Worm (Caenorhabditis elegans): ENCODE data around the gene F08H9.3.

Gene F08H9.3

DNA sequence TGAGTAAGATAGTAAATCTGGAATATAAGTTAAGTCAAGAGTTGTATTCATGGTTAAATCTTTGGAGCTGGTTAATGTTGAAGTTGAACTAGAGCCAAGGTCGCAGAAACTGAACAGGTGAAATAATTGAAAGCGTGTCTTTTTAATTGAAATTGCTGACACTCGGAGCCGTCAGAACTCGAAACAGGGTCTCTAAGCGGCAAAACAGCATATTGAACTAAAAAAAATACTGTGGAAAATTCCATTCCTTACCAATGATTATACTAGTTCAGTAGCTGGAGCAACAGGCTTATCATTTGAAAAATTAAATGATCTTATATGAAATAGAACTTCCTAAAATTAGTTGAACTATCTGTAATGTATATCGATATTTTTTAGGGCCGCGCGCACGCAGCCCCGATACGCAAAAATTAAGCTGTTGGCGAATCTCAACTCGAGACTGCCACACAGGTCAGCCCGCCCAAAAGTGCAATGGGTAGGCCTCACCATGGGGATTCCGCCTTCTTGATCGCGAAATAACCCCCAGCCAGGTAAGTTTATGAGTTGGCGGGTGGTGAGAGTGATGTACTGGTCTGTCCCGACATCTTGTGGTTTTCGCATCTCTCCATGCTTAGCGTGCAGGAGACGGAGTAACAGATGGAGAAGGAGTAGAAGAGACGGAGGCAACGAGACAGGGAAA, 5.2 kb upstream of the F08H9.3 start, which contains the start of gene srz-97:
Gene srz-97, minus strand, starts transcription at position 51 of the 679 bp plus-strand sequence.
- no peak for TF ChIP-seq W03F9.2 (tag; optimal IDR thresholded peaks at IDR 0.05)
- TF ChIP-seq him-1 (tag; optimal IDR thresholded peaks at IDR 0.05), result no peak
- no peak for TF ChIP-seq dao-5 (tag; optimal IDR thresholded peaks at IDR 0.05)

DNA sequence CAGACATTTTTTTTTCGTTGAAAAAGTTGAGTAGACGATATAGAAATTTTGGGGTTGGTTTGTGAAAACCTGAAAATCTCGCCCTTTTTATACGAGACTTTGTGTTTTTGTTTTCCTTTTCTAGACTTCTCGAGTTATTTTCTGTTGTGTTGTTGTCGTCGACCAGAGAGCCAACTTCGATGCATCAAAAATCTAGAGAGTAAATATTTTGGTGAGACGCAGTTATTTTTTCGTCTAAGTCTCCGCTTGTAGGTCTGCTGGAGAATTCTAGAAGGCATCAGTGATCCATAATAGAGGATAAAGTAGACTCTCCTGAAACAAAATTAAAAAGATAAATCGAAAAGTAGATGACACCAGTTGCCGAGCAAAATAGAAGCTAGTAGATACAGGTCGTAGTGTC, 1.2 kb upstream of the F08H9.3 start, which contains the start of gene F08H9.4:
Gene F08H9.4, minus strand, starts transcription at position 61 of the 400 bp plus-strand sequence.
- no peak for TF ChIP-seq W03F9.2 (tag; optimal IDR thresholded peaks at IDR 0.05)
- TF ChIP-seq him-1 (tag; optimal IDR thresholded peaks at IDR 0.05), result no peak
- no peak for TF ChIP-seq dao-5 (tag; optimal IDR thresholded peaks at IDR 0.05)

DNA sequence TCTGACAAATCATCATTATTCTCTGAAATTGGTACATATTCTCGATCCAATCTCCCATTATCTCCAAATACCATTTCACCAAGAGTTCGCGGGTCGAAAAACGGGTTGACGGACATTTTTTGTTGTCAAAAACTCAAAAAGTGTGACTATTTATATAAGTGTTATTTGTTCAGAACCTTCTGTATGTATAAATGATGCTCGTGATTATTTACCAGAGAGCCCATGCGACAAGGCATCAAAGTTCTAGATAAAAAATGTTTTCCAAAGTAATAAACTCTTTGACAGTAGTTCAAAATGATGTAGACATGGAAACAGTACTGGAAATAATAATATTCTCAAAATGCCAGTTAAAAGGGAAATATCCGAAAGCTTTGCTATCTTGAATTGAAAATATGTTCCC, 485 bp downstream of the F08H9.3 start:
- TF ChIP-seq W03F9.2 (tag; optimal IDR thresholded peaks at IDR 0.05) (no peak), dao-5 (tag; optimal IDR thresholded peaks at IDR 0.05) (no peak)

DNA sequence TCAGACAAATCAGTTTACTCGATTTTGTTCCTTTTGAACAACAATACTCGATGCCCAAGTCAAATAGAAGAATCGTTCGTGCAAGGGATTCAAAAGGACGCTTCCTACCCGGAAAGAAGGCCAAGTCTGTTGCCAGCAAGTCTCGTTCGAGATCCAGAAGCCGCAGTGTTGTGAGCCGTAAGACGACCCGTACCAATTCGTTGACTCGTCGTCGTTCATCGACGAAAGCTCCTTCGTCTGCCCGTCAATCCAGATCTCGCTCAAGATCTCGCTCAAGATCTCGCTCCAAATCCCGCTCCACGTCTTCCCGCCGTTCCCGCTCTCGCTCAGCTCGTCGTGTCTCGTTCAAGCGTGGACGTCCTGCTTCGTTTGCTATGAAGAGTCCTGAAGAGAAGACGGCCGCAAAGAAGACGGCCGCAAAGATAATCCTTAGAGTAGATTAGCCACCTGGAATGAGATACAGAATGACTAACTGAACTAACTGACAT, 2.5 kb downstream of the F08H9.3 start, which contains the start of gene F08H9.2:
Gene F08H9.2, plus strand, starts transcription at position 51 of the 488 bp plus-strand sequence.
- TF ChIP-seq W03F9.2 (tag; optimal IDR thresholded peaks at IDR 0.05), result no peak

DNA sequence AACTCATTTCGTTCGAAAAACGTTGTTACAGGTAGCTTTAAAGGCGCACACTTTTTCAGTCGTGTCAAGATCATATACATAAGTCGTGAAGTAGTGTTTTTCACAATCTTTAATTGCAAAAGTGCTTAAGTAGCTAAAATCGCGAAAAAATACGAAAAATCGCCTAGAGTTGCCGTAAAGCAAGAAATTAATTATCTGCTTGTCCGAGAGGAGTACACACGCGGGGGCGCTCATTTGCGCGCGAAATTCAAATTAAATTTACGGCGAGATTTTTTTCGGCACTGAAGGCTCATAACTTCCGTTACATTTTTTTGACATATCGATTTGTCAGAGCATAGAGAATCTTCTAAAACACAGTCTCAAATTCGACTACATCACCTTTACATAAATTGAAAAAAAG, 3.0 kb downstream of the F08H9.3 start:
- TF ChIP-seq dao-5 (tag; optimal IDR thresholded peaks at IDR 0.05), result no peak
- no peak for TF ChIP-seq W03F9.2 (tag; optimal IDR thresholded peaks at IDR 0.05)
- TF ChIP-seq him-1 (tag; optimal IDR thresholded peaks at IDR 0.05), result no peak

DNA sequence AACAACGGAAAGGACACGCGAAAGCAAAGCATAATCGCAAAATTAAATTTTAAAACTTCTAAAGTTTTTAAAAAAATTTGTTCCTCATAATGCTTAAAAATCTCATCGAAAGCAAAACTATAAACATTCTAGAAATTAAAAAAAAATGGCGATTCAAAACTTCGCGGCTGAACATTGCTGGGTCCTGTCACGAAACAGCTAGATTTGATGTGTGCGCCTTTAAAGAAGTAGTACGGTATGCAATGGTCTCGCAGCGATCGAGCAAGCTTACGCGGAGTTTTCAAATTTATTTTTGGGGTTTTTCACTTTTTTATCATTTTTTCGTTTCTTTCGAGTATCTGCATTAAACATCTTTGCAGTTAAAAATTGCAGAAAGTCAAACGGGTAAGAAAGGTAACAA, 6.1 kb downstream of the F08H9.3 start, which contains the start of gene coh-3:
Gene coh-3, plus strand, starts transcription at position 353 of the 400 bp plus-strand sequence.
- TF ChIP-seq W03F9.2 (tag; optimal IDR thresholded peaks at IDR 0.05), result peak; percentile 48
- no peak for TF ChIP-seq dao-5 (tag; optimal IDR thresholded peaks at IDR 0.05)

DNA sequence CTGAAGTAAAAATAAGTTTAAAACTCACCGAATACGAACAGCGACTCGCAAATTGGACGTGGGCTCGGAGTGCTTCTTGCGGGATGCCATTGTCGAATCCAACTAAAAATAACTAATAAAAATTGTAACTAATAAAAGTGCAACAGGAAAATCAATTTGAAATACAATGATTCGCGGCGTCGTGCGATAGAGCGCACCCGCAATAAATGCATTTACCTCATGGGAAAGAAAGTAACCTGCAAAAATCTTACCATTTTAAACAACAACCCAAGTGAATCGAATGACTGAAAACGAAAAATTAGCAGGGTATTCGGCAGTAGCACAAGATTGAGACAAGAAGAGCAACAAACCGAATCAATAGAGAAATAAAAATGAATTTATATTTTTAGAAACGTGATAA, 6.5 kb downstream of the F08H9.3 start, which contains the start of gene bmk-1:
Gene bmk-1, minus strand, starts transcription at position 359 of the 400 bp plus-strand sequence.
- TF ChIP-seq dao-5 (tag; optimal IDR thresholded peaks at IDR 0.05) (no peak), W03F9.2 (tag; optimal IDR thresholded peaks at IDR 0.05) (no peak), him-1 (tag; optimal IDR thresholded peaks at IDR 0.05) (no peak)

DNA sequence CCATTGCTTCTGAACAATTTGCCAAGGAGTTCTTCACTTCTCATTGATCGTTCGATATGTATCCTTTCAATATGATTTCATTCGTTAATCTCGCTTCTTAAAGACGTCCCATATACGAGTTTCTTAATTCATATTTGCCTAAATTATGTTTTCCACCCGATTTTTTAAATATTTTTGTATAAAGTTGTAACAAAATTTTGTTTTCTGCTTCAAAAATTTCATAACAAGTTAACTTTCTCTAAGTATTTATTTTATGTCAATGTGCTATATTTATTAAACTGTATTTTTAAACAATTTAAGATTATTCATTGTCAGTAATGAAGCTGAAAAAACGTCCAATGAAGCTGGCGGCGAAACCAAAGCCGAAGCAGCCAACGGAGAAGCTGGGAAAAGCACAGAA, 13.7 kb downstream of the F08H9.3 start, which contains the start of gene F23B12.7:
Gene F23B12.7, plus strand, starts transcription at position 301 of the 400 bp plus-strand sequence.
- TF ChIP-seq him-1 (tag; optimal IDR thresholded peaks at IDR 0.05) (no peak), W03F9.2 (tag; optimal IDR thresholded peaks at IDR 0.05) (no peak), dao-5 (tag; optimal IDR thresholded peaks at IDR 0.05) (no peak)

DNA sequence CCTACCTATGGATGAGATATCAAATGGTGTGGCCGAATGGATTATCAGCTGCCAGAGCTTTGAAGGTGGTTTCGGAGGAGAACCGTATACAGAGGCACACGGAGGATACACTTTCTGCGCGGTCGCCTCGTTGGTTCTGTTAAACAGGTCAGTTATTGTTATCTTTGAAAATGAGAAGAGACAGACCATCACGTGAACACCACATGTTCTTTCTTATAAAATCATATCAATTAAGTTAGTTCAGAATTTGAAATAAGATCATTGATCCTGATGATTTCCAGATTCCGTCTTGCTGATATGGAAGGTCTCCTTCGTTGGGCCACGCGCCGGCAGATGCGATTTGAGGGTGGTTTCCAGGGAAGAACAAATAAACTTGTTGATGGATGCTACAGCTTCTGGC, 14.5 kb downstream of the F08H9.3 start:
- TF ChIP-seq him-1 (tag; optimal IDR thresholded peaks at IDR 0.05), result no peak
- TF ChIP-seq W03F9.2 (tag; optimal IDR thresholded peaks at IDR 0.05), result no peak
- TF ChIP-seq dao-5 (tag; optimal IDR thresholded peaks at IDR 0.05), result no peak

DNA sequence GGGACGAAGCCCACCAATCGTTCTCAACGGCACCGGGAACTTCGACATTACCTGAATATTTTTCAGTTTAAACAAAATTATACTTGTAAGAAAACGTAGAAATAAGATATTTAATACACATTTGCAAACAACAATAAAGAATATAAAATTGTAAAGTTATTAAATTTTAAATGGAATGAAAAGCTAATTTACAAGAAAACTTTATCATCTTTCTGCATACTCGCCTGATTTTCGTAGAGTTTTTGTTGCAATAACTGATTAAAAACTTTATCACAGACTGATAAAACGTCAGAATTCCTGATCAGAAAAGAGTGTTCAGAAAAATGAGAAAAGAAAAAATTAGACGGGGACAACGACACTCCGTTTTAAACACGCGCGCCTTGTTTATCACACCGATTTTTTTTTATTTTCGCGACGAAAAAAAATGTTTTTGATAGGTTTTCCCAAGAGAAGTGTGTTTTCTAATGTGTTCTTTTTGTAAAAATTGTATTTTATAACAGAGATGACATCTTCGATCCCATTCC, 15.8 kb downstream of the F08H9.3 start, which contains the start of the genes dlat-1 and fntb-1:
Gene dlat-1, minus strand, starts transcription at position 51 of the 524 bp plus-strand sequence.
Gene fntb-1, plus strand, starts transcription at position 412 of the 524 bp plus-strand sequence.
- TF ChIP-seq him-1 (tag; optimal IDR thresholded peaks at IDR 0.05), result no peak
- no peak for TF ChIP-seq W03F9.2 (tag; optimal IDR thresholded peaks at IDR 0.05)
- TF ChIP-seq dao-5 (tag; optimal IDR thresholded peaks at IDR 0.05), result no peak

DNA sequence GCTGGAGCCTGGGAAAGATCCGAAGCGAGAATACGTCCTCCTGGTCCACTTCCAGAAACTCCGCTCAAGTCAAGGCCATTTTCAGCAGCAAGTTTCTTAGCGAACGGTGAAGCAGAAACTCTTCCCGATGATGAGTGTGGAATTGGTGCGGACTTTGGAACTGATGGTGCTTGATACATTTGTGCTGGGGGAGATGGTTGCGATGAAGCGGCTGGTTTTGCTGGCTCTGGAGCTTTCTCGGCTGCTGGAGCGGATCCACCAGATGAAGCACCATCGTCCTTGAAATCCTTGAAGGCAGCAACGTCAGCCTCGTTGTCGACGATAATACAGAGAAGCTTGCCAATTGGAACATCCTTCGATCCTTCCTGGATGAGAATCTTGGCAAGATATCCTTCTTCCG, 16.7 kb downstream of the F08H9.3 start:
- TF ChIP-seq him-1 (tag; optimal IDR thresholded peaks at IDR 0.05) (no peak), W03F9.2 (tag; optimal IDR thresholded peaks at IDR 0.05) (no peak), dao-5 (tag; optimal IDR thresholded peaks at IDR 0.05) (no peak)

DNA sequence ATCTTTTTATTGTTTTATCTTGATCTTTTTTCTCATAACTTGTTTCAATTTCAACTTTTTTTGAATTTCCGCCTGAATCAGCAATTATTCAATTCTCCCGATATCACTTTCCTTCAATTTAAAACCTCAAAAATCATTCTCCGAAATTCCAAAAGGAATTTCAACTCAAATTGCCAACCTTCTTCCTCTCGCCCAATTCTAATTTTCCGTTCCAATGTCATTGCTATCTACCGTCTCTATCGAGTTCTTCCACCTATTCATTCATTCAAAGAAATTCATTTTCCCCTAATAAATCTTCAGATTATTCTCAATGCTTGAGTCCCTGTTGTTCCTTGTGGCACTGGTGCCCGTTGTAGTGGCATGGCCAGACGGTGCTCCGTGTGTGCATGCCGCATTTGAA, 22.3 kb downstream of the F08H9.3 start, which contains the start of gene F23B12.4:
Gene F23B12.4, plus strand, starts transcription at position 301 of the 400 bp plus-strand sequence.
- no peak for TF ChIP-seq dao-5 (tag; optimal IDR thresholded peaks at IDR 0.05)
- TF ChIP-seq W03F9.2 (tag; optimal IDR thresholded peaks at IDR 0.05), result no peak
- no peak for TF ChIP-seq him-1 (tag; optimal IDR thresholded peaks at IDR 0.05)

DNA sequence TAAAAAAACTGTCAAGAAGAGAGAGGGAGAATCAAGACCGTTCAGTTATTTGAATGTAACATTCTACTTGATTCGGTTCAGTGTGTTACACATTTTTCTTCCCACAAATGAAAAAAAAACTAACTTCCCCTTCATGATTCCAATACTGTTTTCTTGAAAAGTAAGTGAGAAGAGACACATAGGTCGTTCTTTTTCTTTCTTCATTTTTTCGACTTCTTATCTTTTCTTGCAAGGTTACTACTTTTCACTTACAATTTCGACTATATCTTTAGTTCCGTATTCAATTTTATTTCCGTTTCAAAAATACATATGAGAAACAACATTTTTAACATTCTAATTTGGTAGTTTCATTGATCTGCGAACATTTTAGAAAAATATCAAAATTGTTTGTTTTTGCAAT, 23.9 kb downstream of the F08H9.3 start:
- TF ChIP-seq W03F9.2 (tag; optimal IDR thresholded peaks at IDR 0.05) (no peak), dao-5 (tag; optimal IDR thresholded peaks at IDR 0.05) (no peak), him-1 (tag; optimal IDR thresholded peaks at IDR 0.05) (no peak)

DNA sequence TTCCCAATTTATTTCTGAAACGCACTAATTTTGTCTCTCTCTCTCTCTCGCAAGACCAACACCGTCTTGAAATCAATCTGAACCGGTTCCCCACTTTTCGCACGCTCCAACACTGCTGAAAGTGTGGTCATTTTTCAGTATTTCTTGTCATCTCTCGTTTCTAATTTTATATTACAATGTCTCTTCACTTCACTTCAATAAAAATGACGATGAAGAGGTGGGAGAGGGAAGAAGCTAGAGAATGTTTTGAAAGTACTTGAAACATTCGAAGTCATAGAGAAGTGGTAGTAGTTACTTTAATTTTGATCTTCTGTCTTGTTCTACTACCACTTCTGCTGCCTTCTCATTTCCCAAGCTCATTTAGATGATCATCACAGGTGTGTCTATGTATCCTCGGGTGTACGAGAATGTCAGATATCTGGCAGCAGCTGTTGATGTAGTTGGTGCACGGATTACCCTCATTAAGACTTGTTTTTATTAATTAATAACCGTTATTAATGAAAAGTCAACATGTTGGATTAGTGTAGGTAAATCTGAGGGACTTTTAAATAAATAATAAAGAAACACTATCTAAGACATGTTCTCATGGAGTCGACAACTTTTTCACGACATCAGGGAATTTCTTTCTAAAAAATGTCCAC, 24.9 kb downstream of the F08H9.3 start:
- TF ChIP-seq him-1 (tag; optimal IDR thresholded peaks at IDR 0.05) (no peak), W03F9.2 (tag; optimal IDR thresholded peaks at IDR 0.05) (no peak), dao-5 (tag; optimal IDR thresholded peaks at IDR 0.05) (no peak)
